Worm (Caenorhabditis elegans) whole organism, L4 larva: ENCODE data around the gene srw-31.

Experiments used
- ZK546.5 ChIP-seq, 2 experiments: sonication (generic microtip); optimal IDR thresholded peaks; 2 replicates each; lab custom pipeline; 2017; ENCODE audit warnings: missing biosample characterization in 2 of 2, missing genetic modification characterization in 2 of 2
- arid-1 ChIP-seq: fragments of 200-800 bp; sonication (Bioruptor generic); conservative IDR thresholded peaks from 2 replicates; pipeline ENCODE4 v1.3.6; 2022; ENCODE audit warnings: missing genetic modification reagents, missing genetic modification characterization, missing compliant biosample characterization
- ceh-44 ChIP-seq: fragments of 200-800 bp; sonication (Bioruptor generic); IDR thresholded peaks from 2 replicates; pipeline ENCODE4 v1.3.6; 2022; ENCODE audit warnings: missing genetic modification reagents, missing genetic modification characterization, missing compliant biosample characterization
- cey-2 ChIP-seq: sonication (generic microtip); optimal IDR thresholded peaks from 3 replicates; lab custom pipeline; 2017; ENCODE audit warnings: missing genetic modification characterization, mild to moderate bottlenecking, missing compliant biosample characterization, antibody characterized with exemption, borderline replicate concordance; ENCODE audit not compliant: insufficient read depth
- daf-12 ChIP-seq: fragments of 150-350 bp; optimal IDR thresholded peaks from 2 replicates; lab custom pipeline; 2014; ENCODE audit warnings: missing biosample characterization, missing genetic modification reagents, missing genetic modification characterization
- daf-19 ChIP-seq: fragments of 200-800 bp; sonication (Bioruptor generic); conservative IDR thresholded peaks from 2 replicates; pipeline ENCODE4 v1.3.6; 2022; ENCODE audit warnings: missing genetic modification characterization, missing compliant biosample characterization
- daf-8 ChIP-seq: fragments of 200-800 bp; sonication (Bioruptor generic); IDR thresholded peaks from 2 replicates; pipeline ENCODE4 v1.3.6; 2022; ENCODE audit warnings: missing genetic modification characterization, missing compliant biosample characterization
- dpl-1 ChIP-seq: fragments of 150-350 bp; optimal IDR thresholded peaks from 2 replicates; lab custom pipeline; 2014; ENCODE audit warnings: missing biosample characterization, missing genetic modification reagents, missing genetic modification characterization
- dve-1 ChIP-seq: sonication (generic microtip); optimal IDR thresholded peaks from 2 replicates; lab custom pipeline; 2017; ENCODE audit warnings: antibody characterized with exemption, mild to moderate bottlenecking, missing genetic modification characterization, missing compliant biosample characterization; ENCODE audit not compliant: insufficient read depth
- fkh-10 ChIP-seq: fragments of 150-350 bp; optimal IDR thresholded peaks from 2 replicates; lab custom pipeline; 2014; ENCODE audit warnings: missing biosample characterization, missing genetic modification reagents, missing genetic modification characterization
- hif-1 ChIP-seq, 2 experiments: sonication (generic microtip); optimal IDR thresholded peaks; 2 replicates each; lab custom pipeline; 2016 to 2017; ENCODE audit warnings: missing compliant biosample characterization in 2 of 2, missing genetic modification characterization in 2 of 2, missing genetic modification reagents in 2 of 2, missing genotype in 2 of 2, mild to moderate bottlenecking in 1 of 2
- lim-7 ChIP-seq: fragments of 200-800 bp; sonication (Bioruptor generic); IDR thresholded peaks from 2 replicates; pipeline ENCODE4 v1.3.6; 2022; ENCODE audit warnings: missing genetic modification characterization, missing compliant biosample characterization
- lin-1 ChIP-seq: fragments of 200-800 bp; sonication (Bioruptor generic); IDR thresholded peaks from 2 replicates; pipeline ENCODE4 v1.3.6; 2022; ENCODE audit warnings: missing genetic modification reagents, missing genetic modification characterization, missing compliant biosample characterization
- lin-29 ChIP-seq: fragments of 200-800 bp; sonication (Bioruptor generic); IDR thresholded peaks from 2 replicates; pipeline ENCODE4 v1.3.6; 2022; ENCODE audit warnings: missing genetic modification reagents, missing genetic modification characterization, missing compliant biosample characterization
- madf-9 ChIP-seq: fragments of 200-800 bp; sonication (Bioruptor generic); conservative IDR thresholded peaks from 2 replicates; pipeline ENCODE4 v1.3.6; 2022; ENCODE audit warnings: missing genetic modification reagents, missing genetic modification characterization, missing compliant biosample characterization
- mxl-2 ChIP-seq: fragments of 200-800 bp; sonication (Bioruptor generic); conservative IDR thresholded peaks from 2 replicates; pipeline ENCODE4 v1.3.6; 2022; ENCODE audit warnings: missing genetic modification reagents, missing genetic modification characterization, missing compliant biosample characterization
- nhr-25 ChIP-seq: sonication (generic microtip); optimal IDR thresholded peaks from 2 replicates; lab custom pipeline; 2017; ENCODE audit warnings: missing genetic modification characterization, mild to moderate bottlenecking, missing compliant biosample characterization, antibody characterized with exemption, moderate library complexity, borderline replicate concordance; ENCODE audit not compliant: insufficient read depth
- nhr-42 ChIP-seq: fragments of 200-800 bp; sonication (Bioruptor generic); IDR thresholded peaks from 2 replicates; pipeline ENCODE4 v1.3.6; 2022; ENCODE audit warnings: missing genetic modification characterization, missing compliant biosample characterization
- nhr-6 ChIP-seq: fragments of 150-350 bp; optimal IDR thresholded peaks from 2 replicates; lab custom pipeline; 2014; ENCODE audit warnings: missing biosample characterization, missing genetic modification characterization
- pha-4 ChIP-seq, 2 experiments: fragments of 150-350 bp in 1 of 2; fragments of 200-800 bp in 1 of 2; sonication (Bioruptor generic) in 1 of 2; IDR thresholded peaks in 1 of 2; optimal IDR thresholded peaks in 1 of 2; 2 replicates each; pipeline versions ENCODE4 v1.3.6 to Lab custom; 2014 to 2022; ENCODE audit warnings: missing genetic modification characterization in 2 of 2, missing genetic modification reagents in 2 of 2, missing biosample characterization in 1 of 2, missing compliant biosample characterization in 1 of 2
- php-3 ChIP-seq: fragments of 200-800 bp; sonication (Bioruptor generic); IDR thresholded peaks from 2 replicates; pipeline ENCODE4 v1.3.6; 2022; ENCODE audit warnings: missing genetic modification reagents, missing genetic modification characterization, missing compliant biosample characterization
- pqm-1 ChIP-seq: sonication (generic microtip); optimal IDR thresholded peaks from 2 replicates; lab custom pipeline; 2017; ENCODE audit warnings: missing biosample characterization, missing genetic modification characterization
- saeg-2 ChIP-seq: fragments of 200-800 bp; sonication (Bioruptor generic); IDR thresholded peaks from 2 replicates; pipeline ENCODE4 v1.3.6; 2022; ENCODE audit warnings: missing genetic modification reagents, missing genetic modification characterization, missing compliant biosample characterization
- set-16 ChIP-seq: fragments of 200-800 bp; sonication (Bioruptor generic); IDR thresholded peaks from 2 replicates; pipeline ENCODE4 v1.3.6; 2022; ENCODE audit warnings: missing genetic modification reagents, missing genetic modification characterization, missing compliant biosample characterization
- skn-1 ChIP-seq: fragments of 150-350 bp; optimal IDR thresholded peaks from 2 replicates; lab custom pipeline; 2014; ENCODE audit warnings: missing biosample characterization, missing genetic modification characterization
- snpc-4 ChIP-seq: fragments of 150-350 bp; optimal IDR thresholded peaks from 2 replicates; lab custom pipeline; 2014; ENCODE audit warnings: missing biosample characterization, missing genetic modification characterization
- unc-130 ChIP-seq: sonication (generic microtip); optimal IDR thresholded peaks from 2 replicates; lab custom pipeline; 2016; ENCODE audit warnings: missing genetic modification reagents, missing genetic modification characterization, missing compliant biosample characterization
- vab-7 ChIP-seq: fragments of 200-800 bp; sonication (Bioruptor generic); IDR thresholded peaks from 2 replicates; pipeline ENCODE4 v1.3.6; 2022; ENCODE audit warnings: missing genetic modification reagents, missing genetic modification characterization, missing compliant biosample characterization
- ztf-11 ChIP-seq: fragments of 150-350 bp; optimal IDR thresholded peaks from 2 replicates; lab custom pipeline; 2014; ENCODE audit warnings: missing biosample characterization, missing genetic modification characterization
- ztf-7 ChIP-seq: fragments of 150-350 bp; optimal IDR thresholded peaks from 2 replicates; lab custom pipeline; 2014; ENCODE audit warnings: missing biosample characterization, missing genetic modification characterization

Gene srw-31

ce11 chrV:17496071-17496470 lies 10.3 kb upstream of the srw-31 start, which contains the start of gene srh-118:
Gene srh-118, minus strand, starts transcription at chrV:17496171.
- TF ChIP-seq nhr-42 (GFP tag; lab: Robert Waterston, UW) (no peak), ZK546.5 (tag; optimal IDR thresholded peaks at IDR 0.05; lab: Kevin White, UChicago) (no peak), lin-29 (GFP tag; lab: Robert Waterston, UW) (no peak), pha-4 (GFP tag; IDR thresholded peaks at IDR 0.05; lab: Robert Waterston, UW) (no peak), pha-4 (tag; optimal IDR thresholded peaks at IDR 0.05; lab: Kevin White, UChicago) (no peak), nhr-25 (no peak)

- TF ChIP-seq arid-1 (GFP tag; lab: Robert Waterston, UW) (no peak), vab-7 (no peak), set-16 (GFP tag; lab: Robert Waterston, UW) (peak; percentile 65), ztf-11 (tag; lab: Kevin White, UChicago) (no peak), mxl-2 (no peak), ceh-44 (GFP tag; lab: Robert Waterston, UW) (0 out of 2 replicates have a peak, but pooled peaks have one; percentile 25)
- TF ChIP-seq, all 104 proteins: peak for 2
These were observed 6.3 kb upstream of the srw-31 start for ce11 chrV:17500055-17500454.

ce11 chrV:17508493-17508892 lies 2.1 kb downstream of the srw-31 start, which contains the start of gene srw-32:
Gene srw-32, plus strand, starts transcription at chrV:17508793.
- TF ChIP-seq madf-9 (GFP tag; lab: Robert Waterston, UW), result no peak
- TF ChIP-seq skn-1 (tag; lab: Kevin White, UChicago), result no peak
- TF ChIP-seq pqm-1, result no peak
- TF ChIP-seq fkh-10 (GFP tag; lab: Kevin White, UChicago), result no peak
- no peak for TF ChIP-seq hif-1 (tag; optimal IDR thresholded peaks at IDR 0.05; lab: Kevin White, UChicago)
- TF ChIP-seq daf-8 (GFP tag; lab: Robert Waterston, UW), result no peak
- TF ChIP-seq ztf-7 (tag; lab: Kevin White, UChicago), result no peak
- no peak for TF ChIP-seq cey-2 (tag; lab: Kevin White, UChicago)
- TF ChIP-seq, all 104 proteins: peak for 0

ce11 chrV:17512763-17513162 lies 6.4 kb downstream of the srw-31 start:
- TF ChIP-seq dpl-1 (GFP tag; lab: Kevin White, UChicago), result no peak
- peak; percentile 67 for TF ChIP-seq set-16 (GFP tag; lab: Robert Waterston, UW)
- TF ChIP-seq unc-130 (GFP tag; lab: Kevin White, UChicago), result no peak
- no peak for TF ChIP-seq daf-19

ce11 chrV:17513831-17514230 lies 7.4 kb downstream of the srw-31 start:
- TF ChIP-seq vab-7 (0 out of 2 replicates have a peak, but pooled peaks have one; percentile 26), saeg-2 (no peak), unc-130 (GFP tag; lab: Kevin White, UChicago) (no peak), dve-1 (no peak), ztf-7 (tag; lab: Kevin White, UChicago) (no peak), daf-12 (tag; lab: Kevin White, UChicago) (no peak), nhr-6 (tag; lab: Kevin White, UChicago) (no peak), arid-1 (GFP tag; lab: Robert Waterston, UW) (no peak), fkh-10 (GFP tag; lab: Kevin White, UChicago) (no peak), php-3 (no peak), skn-1 (tag; lab: Kevin White, UChicago) (no peak), snpc-4 (tag; lab: Kevin White, UChicago) (no peak), lin-1 (GFP tag; lab: Robert Waterston, UW) (no peak), lim-7 (GFP tag; lab: Robert Waterston, UW) (peak; percentile 28; the same call in 1 of the 2 replicates)
